Fruit fly (Drosophila melanogaster) whole organism, embryonic: ENCODE measurements around the gene CG4301.

ENCODE experiments used
- Atf6 ChIP-seq: fragments of 200-800 bp; sonication (Bioruptor generic); IDR thresholded peaks from 2 replicates; pipeline ENCODE4 v1.3.6; 2022; ENCODE audit warnings: missing biosample characterization, missing genetic modification characterization
- CG10209 ChIP-seq: fragments of 200-800 bp; sonication (Bioruptor generic); optimal IDR thresholded peaks from 3 replicates; lab custom pipeline; 2017; ENCODE audit warnings: missing biosample characterization, mild to moderate bottlenecking, missing genetic modification characterization, missing genetic modification reagents
- CG12219 ChIP-seq: fragments of 200-800 bp; sonication (Bioruptor generic); optimal IDR thresholded peaks from 3 replicates; lab custom pipeline; 2018; ENCODE audit warnings: missing biosample characterization, mild to moderate bottlenecking, missing genetic modification characterization
- CG1233 ChIP-seq: fragments of 200-800 bp; sonication (Bioruptor generic); optimal IDR thresholded peaks from 4 replicates; lab custom pipeline; 2018; ENCODE audit warnings: missing biosample characterization, mild to moderate bottlenecking, missing genetic modification characterization
- CG13424 ChIP-seq: fragments of 200-800 bp; sonication (Bioruptor generic); optimal IDR thresholded peaks from 2 replicates; lab custom pipeline; 2019; ENCODE audit warnings: missing biosample characterization, mild to moderate bottlenecking, missing genetic modification characterization, moderate library complexity
- CG14050 ChIP-seq: fragments of 200-800 bp; sonication (Bioruptor generic); IDR thresholded peaks from 3 replicates; pipeline ENCODE4 v1.3.6; 2022; ENCODE audit warnings: missing biosample characterization, missing genetic modification characterization
- CG14667 ChIP-seq: fragments of 200-800 bp; sonication (Bioruptor generic); IDR thresholded peaks from 2 replicates; pipeline ENCODE4 v1.3.6; 2022; ENCODE audit warnings: missing biosample characterization, missing genetic modification characterization
- CG14965 ChIP-seq: fragments of 200-800 bp; sonication (Bioruptor generic); optimal IDR thresholded peaks from 2 replicates; lab custom pipeline; 2016; ENCODE audit warnings: missing biosample characterization, missing genetic modification characterization, borderline replicate concordance
- CG15269 ChIP-seq: fragments of 200-800 bp; sonication (Bioruptor generic); optimal IDR thresholded peaks from 2 replicates; lab custom pipeline; 2018; ENCODE audit warnings: missing biosample characterization, mild to moderate bottlenecking, missing genetic modification characterization, moderate library complexity
- CG16815 ChIP-seq: fragments of 200-800 bp; sonication (Bioruptor generic); optimal IDR thresholded peaks from 3 replicates; lab custom pipeline; 2017; ENCODE audit warnings: missing biosample characterization, mild to moderate bottlenecking, missing genetic modification characterization
- CG17359 ChIP-seq: fragments of 200-800 bp; sonication (Bioruptor generic); optimal IDR thresholded peaks from 3 replicates; lab custom pipeline; 2018; ENCODE audit warnings: missing biosample characterization, mild to moderate bottlenecking, missing genetic modification characterization, moderate library complexity
- CG17829 ChIP-seq: fragments of 200-800 bp; optimal IDR thresholded peaks from 2 replicates; lab custom pipeline; 2019; ENCODE audit warnings: missing biosample characterization, mild to moderate bottlenecking, missing genetic modification characterization, moderate library complexity
- CG1832 ChIP-seq: fragments of 200-800 bp; sonication (Bioruptor generic); optimal IDR thresholded peaks from 2 replicates; lab custom pipeline; 2017; ENCODE audit warnings: missing biosample characterization, mild to moderate bottlenecking, missing genetic modification characterization, inconsistent platforms
- CG2712 ChIP-seq: fragments of 200-800 bp; optimal IDR thresholded peaks from 3 replicates; lab custom pipeline; 2019; ENCODE audit warnings: missing biosample characterization, mild to moderate bottlenecking, missing genetic modification characterization, moderate library complexity
- CG2875 ChIP-seq: fragments of 200-800 bp; sonication (Bioruptor generic); optimal IDR thresholded peaks from 2 replicates; lab custom pipeline; 2017; ENCODE audit warnings: missing biosample characterization, mild to moderate bottlenecking, missing genetic modification characterization, missing genetic modification reagents
- CG30403 ChIP-seq: fragments of 200-800 bp; sonication (Bioruptor generic); optimal IDR thresholded peaks from 3 replicates; lab custom pipeline; 2016; ENCODE audit warnings: missing biosample characterization, missing genetic modification characterization
- CG4404 ChIP-seq: fragments of 200-800 bp; sonication (Bioruptor generic); IDR thresholded peaks from 2 replicates; pipeline ENCODE4 v1.3.6; 2022; ENCODE audit warnings: missing biosample characterization, missing genetic modification characterization
- CG4424 ChIP-seq: fragments of 200-800 bp; sonication (Bioruptor generic); optimal IDR thresholded peaks from 3 replicates; lab custom pipeline; 2016; ENCODE audit warnings: missing biosample characterization, missing genetic modification characterization
- CG4617 ChIP-seq: fragments of 200-800 bp; sonication (Bioruptor generic); optimal IDR thresholded peaks from 3 replicates; lab custom pipeline; 2016; ENCODE audit warnings: missing biosample characterization, missing genetic modification characterization, borderline replicate concordance
- CG7963 ChIP-seq: fragments of 200-800 bp; sonication (Bioruptor generic); IDR thresholded peaks from 3 replicates; pipeline ENCODE4 v1.3.6; 2022; ENCODE audit warnings: missing biosample characterization, missing genetic modification characterization; ENCODE audit not compliant: partially characterized antibody
- Dad ChIP-seq: fragments of 200-800 bp; sonication (Bioruptor generic); optimal IDR thresholded peaks from 3 replicates; lab custom pipeline; 2016; ENCODE audit warnings: missing biosample characterization, missing genetic modification characterization
- Dip3 ChIP-seq: fragments of 200-800 bp; sonication (Bioruptor generic); optimal IDR thresholded peaks from 3 replicates; lab custom pipeline; 2016; ENCODE audit warnings: missing biosample characterization, missing genetic modification characterization
- Drgx ChIP-seq: fragments of 200-800 bp; sonication (Bioruptor generic); IDR thresholded peaks from 2 replicates; pipeline ENCODE4 v1.3.6; 2022; ENCODE audit warnings: missing biosample characterization, missing genetic modification characterization
- Fer3 ChIP-seq: fragments of 200-800 bp; sonication (Bioruptor generic); optimal IDR thresholded peaks from 2 replicates; lab custom pipeline; 2018; ENCODE audit warnings: missing biosample characterization, mild to moderate bottlenecking, missing genetic modification characterization, moderate library complexity
- Oli ChIP-seq: fragments of 200-800 bp; sonication (Bioruptor generic); optimal IDR thresholded peaks from 2 replicates; lab custom pipeline; 2018; ENCODE audit warnings: missing biosample characterization, mild to moderate bottlenecking, missing genetic modification characterization, moderate library complexity
- PHDP ChIP-seq: fragments of 200-800 bp; sonication (Bioruptor generic); optimal IDR thresholded peaks from 3 replicates; lab custom pipeline; 2018; ENCODE audit warnings: missing biosample characterization, mild to moderate bottlenecking, missing genetic modification characterization, moderate library complexity
- ato ChIP-seq: fragments of 200-800 bp; sonication (Bioruptor generic); IDR thresholded peaks from 2 replicates; pipeline ENCODE4 v1.3.6; 2022; ENCODE audit warnings: missing biosample characterization, missing genetic modification characterization; ENCODE audit not compliant: partially characterized antibody
- caup ChIP-seq: fragments of 200-800 bp; sonication (Bioruptor generic); optimal IDR thresholded peaks from 3 replicates; lab custom pipeline; 2017; ENCODE audit warnings: missing biosample characterization, mild to moderate bottlenecking, missing genetic modification characterization, moderate library complexity; ENCODE audit not compliant: severe bottlenecking
- chn ChIP-seq: fragments of 200-800 bp; sonication (Bioruptor generic); optimal IDR thresholded peaks from 2 replicates; lab custom pipeline; 2016; ENCODE audit warnings: missing biosample characterization, missing genetic modification characterization
- ems ChIP-seq: fragments of 200-800 bp; sonication (Bioruptor generic); optimal IDR thresholded peaks from 3 replicates; lab custom pipeline; 2016; ENCODE audit warnings: missing biosample characterization, missing genetic modification characterization
- fd64A ChIP-seq: fragments of 200-800 bp; sonication (Bioruptor generic); optimal IDR thresholded peaks from 3 replicates; lab custom pipeline; 2018; ENCODE audit warnings: missing biosample characterization, mild to moderate bottlenecking, missing genetic modification characterization
- gce ChIP-seq: fragments of 200-800 bp; sonication (Bioruptor generic); IDR thresholded peaks from 3 replicates; pipeline ENCODE4 v1.3.6; 2022; ENCODE audit warnings: missing biosample characterization, missing genetic modification characterization
- gem ChIP-seq: fragments of 200-800 bp; sonication (Bioruptor generic); optimal IDR thresholded peaks from 2 replicates; lab custom pipeline; 2019; ENCODE audit warnings: missing biosample characterization, mild to moderate bottlenecking, missing genetic modification characterization, moderate library complexity
- grau ChIP-seq: fragments of 200-800 bp; optimal IDR thresholded peaks from 3 replicates; lab custom pipeline; 2019; ENCODE audit warnings: missing biosample characterization, mild to moderate bottlenecking, missing genetic modification characterization, moderate library complexity
- h ChIP-seq: fragments of >200 bp; optimal IDR thresholded peaks from 2 replicates; lab custom pipeline; 2017
- lab ChIP-seq: fragments of 200-800 bp; sonication (Bioruptor generic); optimal IDR thresholded peaks from 3 replicates; lab custom pipeline; 2017; ENCODE audit warnings: missing biosample characterization, missing genetic modification characterization, mild to moderate bottlenecking, moderate library complexity, missing genetic modification reagents
- mam ChIP-seq: fragments of 200-800 bp; sonication (Bioruptor generic); optimal IDR thresholded peaks from 3 replicates; lab custom pipeline; 2016; ENCODE audit warnings: missing biosample characterization, missing genetic modification characterization
- mirr ChIP-seq: fragments of 200-800 bp; sonication (Bioruptor generic); optimal IDR thresholded peaks from 3 replicates; lab custom pipeline; 2018; ENCODE audit warnings: missing biosample characterization, mild to moderate bottlenecking, missing genetic modification characterization
- nau ChIP-seq: fragments of 200-800 bp; sonication (Bioruptor generic); optimal IDR thresholded peaks from 3 replicates; lab custom pipeline; 2017; ENCODE audit warnings: missing biosample characterization, mild to moderate bottlenecking, missing genetic modification characterization, missing genetic modification reagents
- nerfin-1 ChIP-seq: fragments of 200-800 bp; sonication (Bioruptor generic); optimal IDR thresholded peaks from 3 replicates; lab custom pipeline; 2019; ENCODE audit warnings: missing biosample characterization, mild to moderate bottlenecking, missing genetic modification characterization, moderate library complexity
- ranshi ChIP-seq: fragments of 200-800 bp; sonication (Bioruptor generic); IDR thresholded peaks from 2 replicates; pipeline ENCODE4 v1.3.6; 2022; ENCODE audit warnings: missing biosample characterization, missing genetic modification characterization
- run ChIP-seq: fragments of 200-800 bp; sonication (Bioruptor generic); optimal IDR thresholded peaks from 3 replicates; lab custom pipeline; 2018; ENCODE audit warnings: missing biosample characterization, mild to moderate bottlenecking, missing genetic modification characterization
- sim ChIP-seq: fragments of 200-800 bp; sonication (Bioruptor generic); IDR thresholded peaks from 2 replicates; pipeline ENCODE4 v1.3.6; 2022; ENCODE audit warnings: missing biosample characterization, missing genetic modification characterization
- slbo ChIP-seq: fragments of 200-800 bp; sonication (Bioruptor generic); IDR thresholded peaks from 2 replicates; pipeline ENCODE4 v1.3.6; 2022; ENCODE audit warnings: missing biosample characterization, missing genetic modification characterization
- ssp ChIP-seq: fragments of 200-800 bp; sonication (Bioruptor generic); IDR thresholded peaks from 2 replicates; pipeline ENCODE4 v1.3.6; 2022; ENCODE audit warnings: missing biosample characterization, missing genetic modification characterization
- sug ChIP-seq: fragments of 200-800 bp; optimal IDR thresholded peaks from 2 replicates; lab custom pipeline; 2019; ENCODE audit warnings: missing biosample characterization, mild to moderate bottlenecking, missing genetic modification characterization, moderate library complexity
- tap ChIP-seq: fragments of 200-800 bp; optimal IDR thresholded peaks from 3 replicates; lab custom pipeline; 2019; ENCODE audit warnings: missing biosample characterization, mild to moderate bottlenecking, missing genetic modification characterization, moderate library complexity
- tio ChIP-seq: fragments of 200-800 bp; sonication (Bioruptor generic); optimal IDR thresholded peaks from 2 replicates; lab custom pipeline; 2017; ENCODE audit warnings: missing biosample characterization, missing genetic modification characterization, inconsistent platforms
- tna ChIP-seq: fragments of 200-800 bp; sonication (Bioruptor generic); IDR thresholded peaks from 2 replicates; pipeline ENCODE4 v1.3.6; 2022; ENCODE audit warnings: missing biosample characterization, missing genetic modification characterization; ENCODE audit not compliant: partially characterized antibody
- trh ChIP-seq: fragments of 200-800 bp; sonication (Bioruptor generic); optimal IDR thresholded peaks from 2 replicates; lab custom pipeline; 2016; ENCODE audit warnings: missing biosample characterization, missing genetic modification characterization
- ttk ChIP-seq: fragments of 200-800 bp; sonication (Bioruptor generic); IDR thresholded peaks from 2 replicates; pipeline ENCODE4 v2.1.2; 2022; ENCODE audit warnings: missing biosample characterization, missing genetic modification characterization
- wor ChIP-seq: fragments of 200-800 bp; sonication (Bioruptor generic); IDR thresholded peaks from 2 replicates; pipeline ENCODE4 v1.3.6; 2022; ENCODE audit warnings: missing biosample characterization, missing genetic modification characterization

CG4301 gene

dm6 chrX:16385942-16386392 lies 19.3 kb upstream of the CG4301 start (continued):
- TF ChIP-seq CG2875 (GFP tag; lab: Kevin White, UChicago), result peak; percentile 29
- TF ChIP-seq CG4424 (GFP tag; lab: Kevin White, UChicago), result peak; percentile 44
- TF ChIP-seq run, result no peak
- no peak for TF ChIP-seq mam (GFP tag; lab: Kevin White, UChicago)
- TF ChIP-seq slbo (GFP tag; lab: Robert Waterston, UW), result peak; percentile 47; the same call in 1 of the 2 replicates
- TF ChIP-seq Dad, result no peak
- peak; percentile 72 for TF ChIP-seq caup
- TF ChIP-seq CG12219, result peak; percentile 20
- peak; percentile 1 for TF ChIP-seq ems
- TF ChIP-seq fd64A, result no peak
- TF ChIP-seq gem (tag; lab: Kevin White, UChicago), result peak; percentile 54
- peak; percentile 26 for TF ChIP-seq CG17829 (tag; lab: Kevin White, UChicago)
- peak; percentile 54 for TF ChIP-seq tio
- 0 out of 2 replicates have a peak, but pooled peaks have one; percentile 30 for TF ChIP-seq ssp (GFP tag; lab: Robert Waterston, UW)
- TF ChIP-seq mirr (GFP tag; lab: Kevin White, UChicago), result peak; percentile 38
- TF ChIP-seq nerfin-1 (tag; lab: Kevin White, UChicago), result peak; percentile 19
- TF ChIP-seq lab (GFP tag; lab: Kevin White, UChicago), result peak; percentile 74
- peak; percentile 54 for TF ChIP-seq CG10209 (GFP tag; lab: Kevin White, UChicago)
- peak; percentile 25 for TF ChIP-seq CG1233
- TF ChIP-seq Atf6 (GFP tag; lab: Robert Waterston, UW), result peak; percentile 51; the same call in 1 of the 2 replicates
- TF ChIP-seq Drgx (GFP tag; lab: Robert Waterston, UW), result peak; percentile 50; the same call in 1 of the 2 replicates
- TF ChIP-seq Dip3, result peak; percentile 37
- TF ChIP-seq CG16815 (GFP tag; lab: Kevin White, UChicago), result peak; percentile 35
- TF ChIP-seq CG15269 (tag; lab: Kevin White, UChicago), result peak; percentile 45
- peak; percentile 36 for TF ChIP-seq tap
- TF ChIP-seq chn, result no peak
- TF ChIP-seq CG30403 (GFP tag; lab: Kevin White, UChicago), result peak; percentile 46
- no peak for TF ChIP-seq nau (GFP tag; lab: Kevin White, UChicago)
- TF ChIP-seq sug (tag; lab: Kevin White, UChicago), result peak; percentile 25
- peak; percentile 24 for TF ChIP-seq PHDP
- no peak for TF ChIP-seq h (lab: Kevin White, UChicago)

- TF ChIP-seq CG14965 (GFP tag; lab: Kevin White, UChicago), result no peak
- no peak for TF ChIP-seq CG1832 (GFP tag; lab: Kevin White, UChicago)
- TF ChIP-seq CG4404 (GFP tag; lab: Robert Waterston, UW), result peak; percentile 95
- TF ChIP-seq sim, result peak; percentile 88
- TF ChIP-seq CG17829 (tag; lab: Kevin White, UChicago), result peak; percentile 92
- TF ChIP-seq CG13424 (tag; lab: Kevin White, UChicago), result peak; percentile 91
- TF ChIP-seq ttk (GFP tag; lab: Robert Waterston, UW), result peak; percentile 96
- peak; percentile 89 for TF ChIP-seq CG17359 (tag; lab: Kevin White, UChicago)
- peak; percentile 93 for TF ChIP-seq wor
- peak; percentile 97 for TF ChIP-seq ranshi (GFP tag; lab: Robert Waterston, UW)
- TF ChIP-seq Oli (tag; lab: Kevin White, UChicago), result peak; percentile 88
- no peak for TF ChIP-seq ato (GFP tag; lab: Robert Waterston, UW)
- peak; percentile 89 for TF ChIP-seq CG14050 (GFP tag; lab: Robert Waterston, UW)
- TF ChIP-seq CG4617 (GFP tag; lab: Kevin White, UChicago), result peak; percentile 63
- TF ChIP-seq tna (GFP tag; lab: Robert Waterston, UW), result no peak
- TF ChIP-seq grau, result peak; percentile 90
- TF ChIP-seq CG14667 (GFP tag; lab: Robert Waterston, UW), result peak; percentile 95
- peak; percentile 94 for TF ChIP-seq CG2712
- TF ChIP-seq Fer3 (tag; lab: Kevin White, UChicago), result peak; percentile 88
- peak; percentile 85; the same call in 2 of the 3 replicates for TF ChIP-seq gce
- peak; percentile 72 for TF ChIP-seq trh (GFP tag; lab: Kevin White, UChicago)
- TF ChIP-seq CG7963 (GFP tag; lab: Robert Waterston, UW), result no peak
Observed at dm6 chrX:16391397-16391796, 13.9 kb upstream of the CG4301 start, which contains the start of the genes TH1 and mei-41. Gene TH1 (minus strand): TSS chrX:16391438. Gene mei-41 (plus strand): TSS chrX:16391698.
